Worm (Caenorhabditis elegans) whole organism, L3 larva: Measurements from ENCODE around the gene F41C3.1.

Experiments
- R02D3.7 ChIP-seq: fragments of 150-350 bp; optimal IDR thresholded peaks from 2 replicates; lab custom pipeline; 2014; ENCODE audit warnings: missing biosample characterization, missing genetic modification characterization
- aly-2 ChIP-seq: fragments of 150-350 bp; optimal IDR thresholded peaks from 2 replicates; lab custom pipeline; 2014; ENCODE audit warnings: missing biosample characterization, missing genetic modification characterization
- ceh-28 ChIP-seq: fragments of 150-350 bp; optimal IDR thresholded peaks from 2 replicates; lab custom pipeline; 2014; ENCODE audit warnings: missing biosample characterization, missing genetic modification reagents, missing genetic modification characterization
- egl-27 ChIP-seq: sonication (generic microtip); optimal IDR thresholded peaks from 4 replicates; lab custom pipeline; 2017; ENCODE audit warnings: missing biosample characterization, missing genetic modification reagents, missing genetic modification characterization
- fos-1 ChIP-seq: fragments of 150-350 bp; optimal IDR thresholded peaks from 2 replicates; lab custom pipeline; 2014; ENCODE audit warnings: missing biosample characterization, missing genetic modification characterization
- nfya-1 ChIP-seq: sonication (generic microtip); optimal IDR thresholded peaks from 2 replicates; lab custom pipeline; 2017; ENCODE audit warnings: missing genetic modification characterization, mild to moderate bottlenecking, missing compliant biosample characterization, antibody characterized with exemption, moderate library complexity; ENCODE audit not compliant: insufficient read depth
- nhr-12 ChIP-seq: fragments of 150-350 bp; optimal IDR thresholded peaks from 2 replicates; lab custom pipeline; 2014; ENCODE audit warnings: missing biosample characterization, missing genetic modification characterization
- nhr-23 ChIP-seq: fragments of 150-350 bp; optimal IDR thresholded peaks from 2 replicates; lab custom pipeline; 2014; ENCODE audit warnings: missing biosample characterization, missing genetic modification reagents, missing genetic modification characterization
- nhr-25 ChIP-seq: sonication (generic microtip); optimal IDR thresholded peaks from 2 replicates; lab custom pipeline; 2017; ENCODE audit warnings: missing biosample characterization, missing genetic modification characterization
- nhr-28 ChIP-seq: fragments of 150-350 bp; optimal IDR thresholded peaks from 2 replicates; lab custom pipeline; 2014; ENCODE audit warnings: missing biosample characterization, missing genetic modification characterization
- pha-4 ChIP-seq: fragments of 150-350 bp; optimal IDR thresholded peaks from 2 replicates; lab custom pipeline; 2014; ENCODE audit warnings: missing biosample characterization, missing genetic modification reagents, missing genetic modification characterization
- snpc-4 ChIP-seq: fragments of 150-350 bp; optimal IDR thresholded peaks from 2 replicates; lab custom pipeline; 2014; ENCODE audit warnings: missing biosample characterization, missing genetic modification characterization
- unc-62 ChIP-seq: fragments of 150-350 bp; sonication (generic microtip); optimal IDR thresholded peaks from 4 replicates; lab custom pipeline; 2014; ENCODE audit warnings: missing biosample characterization, missing genetic modification reagents, missing genetic modification characterization

- TF ChIP-seq nhr-12 (tag; lab: Kevin White, UChicago) (no peak), aly-2 (tag; lab: Kevin White, UChicago) (no peak), unc-62 (no peak), nhr-28 (tag; lab: Kevin White, UChicago) (no peak), nhr-25 (tag; lab: Kevin White, UChicago) (no peak), fos-1 (tag; lab: Kevin White, UChicago) (no peak), egl-27 (tag; lab: Kevin White, UChicago) (no peak), nhr-23 (tag; lab: Kevin White, UChicago) (no peak), snpc-4 (tag; lab: Kevin White, UChicago) (no peak), ceh-28 (tag; lab: Kevin White, UChicago) (no peak), R02D3.7 (no peak), nfya-1 (tag; lab: Kevin White, UChicago) (no peak), pha-4 (tag; lab: Kevin White, UChicago) (no peak)
These were observed 24.3 kb upstream of the F41C3.1 start, which contains the start of gene ttr-41 for ce11 chrII:4727769-4728168.
